Worm (Caenorhabditis elegans): Measurements from ENCODE around the gene F31D5.7.

F31D5.7 gene

DNA sequence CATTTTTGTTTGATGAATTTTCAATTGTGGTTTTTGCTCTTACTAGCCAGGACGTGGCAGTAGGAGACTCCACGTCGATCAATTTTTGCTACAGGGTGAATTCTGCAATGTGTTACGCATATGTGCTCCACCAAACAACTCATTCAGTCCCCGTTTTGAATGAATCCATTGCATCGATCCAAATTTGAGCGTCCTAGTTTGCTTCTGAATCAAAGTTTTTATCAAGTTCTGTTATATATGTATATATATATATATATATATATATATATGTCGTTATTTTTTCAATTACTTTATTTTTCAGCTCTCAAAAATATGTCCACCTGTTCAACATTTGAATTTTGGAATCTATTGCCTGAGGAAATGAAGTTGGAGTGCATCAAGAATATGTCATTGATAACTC, at the start of gene F31D5.7:
Gene F31D5.7, plus strand, starts transcription at position 301 of the 400 bp plus-strand sequence.
- TF ChIP-seq pqm-1 (tag; optimal IDR thresholded peaks at IDR 0.05) (no peak), nhr-42 (GFP tag; IDR thresholded peaks at IDR 0.05) (no peak), nhr-10 (tag; optimal IDR thresholded peaks at IDR 0.05) (no peak)

DNA sequence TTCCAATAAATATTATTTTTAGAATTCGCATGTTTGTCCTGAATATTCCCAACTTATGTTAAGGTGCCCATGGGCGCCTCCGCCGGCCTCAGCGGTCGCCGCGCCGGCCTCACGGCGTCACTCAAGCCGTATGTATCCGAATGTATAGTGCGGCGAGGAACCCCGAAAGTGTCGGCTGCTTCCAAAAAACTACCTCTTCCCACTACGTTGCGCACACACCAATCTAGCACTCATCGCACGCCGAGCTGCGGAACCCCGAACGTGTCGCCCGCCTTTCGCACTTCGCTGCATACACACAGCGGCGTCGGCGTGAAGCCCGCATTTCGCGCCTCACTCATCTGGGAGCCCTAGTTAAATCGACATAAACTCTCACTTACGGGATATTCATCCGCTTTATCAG, 43.4 kb upstream of the F31D5.7 start:
- TF ChIP-seq set-16 (GFP tag; IDR thresholded peaks at IDR 0.05) (peak; percentile 83), daf-8 (GFP tag; IDR thresholded peaks at IDR 0.05) (no peak), egl-43 (GFP tag; IDR thresholded peaks at IDR 0.05) (0 out of 2 replicates have a peak, but pooled peaks have one; percentile 46), mep-1 (tag; optimal IDR thresholded peaks at IDR 0.05) (no peak)

DNA sequence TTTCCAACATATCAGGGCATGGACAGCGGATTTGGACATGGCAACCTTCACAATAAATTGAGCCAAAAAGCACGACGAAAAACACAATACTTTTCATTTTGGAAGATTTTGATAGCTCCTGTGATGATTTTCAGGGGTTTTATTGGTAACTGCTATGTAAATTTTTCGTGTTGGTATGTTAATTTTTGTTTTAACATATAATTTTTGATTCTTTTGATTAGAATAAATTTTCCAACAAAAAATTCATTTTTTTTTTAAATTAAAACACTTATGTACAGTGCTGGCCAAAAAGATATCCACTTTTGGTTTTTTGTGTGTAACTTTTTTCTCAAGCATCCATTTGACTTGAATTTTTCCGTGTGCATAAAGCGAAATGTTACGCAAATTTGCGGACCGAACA, 42.8 kb upstream of the F31D5.7 start, which contains the start of gene R03H10.4:
Gene R03H10.4, minus strand, starts transcription at position 101 of the 400 bp plus-strand sequence.
- peak; percentile 13 for TF ChIP-seq aha-1 (tag)

DNA sequence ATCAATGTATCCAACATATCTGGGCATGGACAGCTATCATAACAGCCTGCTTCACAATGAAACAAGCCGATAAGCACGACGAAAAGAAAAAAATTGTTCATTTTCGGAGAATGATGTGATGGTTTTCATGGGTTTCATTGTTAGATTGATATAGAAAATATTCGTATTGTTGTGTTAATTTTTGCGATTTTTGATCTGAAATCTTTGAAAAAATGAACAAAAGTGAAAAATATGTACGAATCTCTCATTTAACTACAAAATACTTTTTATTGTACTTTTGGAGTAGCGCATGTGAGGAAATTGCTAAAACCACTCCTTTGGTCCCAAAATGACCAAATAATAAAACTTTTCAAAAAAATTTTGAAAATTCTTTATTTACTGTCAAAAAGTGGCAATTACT, 40.7 kb upstream of the F31D5.7 start, which contains the start of gene R03H10.5:
Gene R03H10.5, minus strand, starts transcription at position 101 of the 400 bp plus-strand sequence.
- TF ChIP-seq nhr-25 (tag; optimal IDR thresholded peaks at IDR 0.05; ENCODE audit: borderline replicate concordance, insufficient read depth) (no peak), dpl-1 (GFP tag; optimal IDR thresholded peaks at IDR 0.05) (no peak), ZK337.2 (GFP tag; IDR thresholded peaks at IDR 0.05) (no peak)

DNA sequence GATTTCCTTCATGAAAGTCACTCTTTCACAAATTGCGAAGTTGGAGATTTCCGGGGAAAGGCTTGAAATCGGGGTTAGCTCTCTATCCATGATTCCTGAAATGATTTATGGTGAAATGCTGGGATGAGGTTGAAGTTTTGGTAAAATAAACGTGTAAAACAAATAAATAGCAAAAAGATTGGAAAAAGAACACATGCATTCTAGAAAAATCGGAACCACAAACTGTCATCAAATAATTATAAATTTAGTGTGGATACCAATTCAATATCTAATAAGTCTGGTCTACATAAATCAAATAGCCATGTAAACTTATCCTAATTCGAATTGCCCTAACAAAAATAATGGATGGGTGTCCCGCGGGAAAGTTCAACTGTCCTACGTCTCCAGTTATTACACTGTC, 37.8 kb upstream of the F31D5.7 start, which contains the start of gene R03H10.6:
Gene R03H10.6, minus strand, starts transcription at position 101 of the 400 bp plus-strand sequence.
- TF ChIP-seq pqm-1 (tag; optimal IDR thresholded peaks at IDR 0.05) = no peak
- TF ChIP-seq aha-1 (tag) = peak; percentile 82
- TF ChIP-seq duxl-1 (tag; optimal IDR thresholded peaks at IDR 0.05; ENCODE audit: poor library complexity) = no peak
- no peak for TF ChIP-seq snpc-1.2 (GFP tag; IDR thresholded peaks at IDR 0.05)
- TF ChIP-seq nhr-28 (tag; optimal IDR thresholded peaks at IDR 0.05) = no peak

DNA sequence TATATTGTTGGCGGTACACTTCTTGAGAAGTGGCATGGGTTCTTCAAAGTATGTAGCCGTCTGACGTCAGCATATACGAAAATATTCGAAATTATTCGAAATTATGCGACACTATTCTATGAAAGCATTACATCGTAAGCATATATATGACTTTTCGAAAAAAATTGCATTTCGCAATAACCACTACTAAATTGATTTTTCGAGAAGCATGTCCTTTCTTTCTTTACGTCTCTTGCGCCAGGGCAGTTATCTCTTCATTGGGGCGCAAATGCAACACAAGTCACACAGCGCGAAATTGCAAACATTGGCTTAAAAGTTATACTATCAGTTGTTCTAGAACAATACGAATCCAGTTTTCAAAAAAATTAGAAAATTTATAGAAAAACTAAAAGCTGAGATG, 37.4 kb upstream of the F31D5.7 start:
- TF ChIP-seq mxl-2 (GFP tag; conservative IDR thresholded peaks at IDR 0.05) (no peak), aha-1 (tag) (no peak), unc-39 (tag; optimal IDR thresholded peaks at IDR 0.05) (no peak), arid-1 (GFP tag; conservative IDR thresholded peaks at IDR 0.05) (no peak), ztf-7 (tag; optimal IDR thresholded peaks at IDR 0.05) (no peak), saeg-2 (GFP tag; IDR thresholded peaks at IDR 0.05) (no peak), dpl-1 (GFP tag; optimal IDR thresholded peaks at IDR 0.05) (no peak), nhr-102 (tag; optimal IDR thresholded peaks at IDR 0.05) (no peak)

DNA sequence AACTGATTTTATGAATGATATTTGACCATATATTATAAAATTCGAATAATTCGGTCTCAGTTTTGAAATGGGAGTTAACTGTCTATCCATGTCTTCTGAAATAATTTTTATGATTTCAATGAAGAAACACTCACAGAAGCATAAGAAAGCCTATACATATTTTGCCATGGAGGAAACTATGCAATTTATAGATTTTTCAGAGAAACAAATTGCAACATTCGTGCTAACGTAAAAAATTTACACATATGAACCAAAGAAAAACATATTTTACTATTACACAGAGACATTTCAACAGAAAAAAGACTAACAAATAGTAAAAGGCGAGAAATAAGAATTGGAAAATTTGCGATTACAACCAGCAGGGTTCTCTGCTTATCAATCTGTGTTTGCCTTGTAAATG, 32.4 kb upstream of the F31D5.7 start, which contains the start of gene R03H10.7:
Gene R03H10.7, minus strand, starts transcription at position 101 of the 400 bp plus-strand sequence.
- no peak for TF ChIP-seq hlh-30 (tag; optimal IDR thresholded peaks at IDR 0.05; ENCODE audit: insufficient read depth)
- TF ChIP-seq daf-16 (GFP tag; optimal IDR thresholded peaks at IDR 0.05) = no peak
- peak; percentile 19 for TF ChIP-seq daf-16 (tag; optimal IDR thresholded peaks at IDR 0.05)
- TF ChIP-seq pqm-1 (tag; optimal IDR thresholded peaks at IDR 0.05) = peak; percentile 45
- TF ChIP-seq egl-27 (tag; optimal IDR thresholded peaks at IDR 0.05) = no peak
- TF ChIP-seq T26A8.4 (GFP tag; IDR thresholded peaks at IDR 0.05) = no peak

DNA sequence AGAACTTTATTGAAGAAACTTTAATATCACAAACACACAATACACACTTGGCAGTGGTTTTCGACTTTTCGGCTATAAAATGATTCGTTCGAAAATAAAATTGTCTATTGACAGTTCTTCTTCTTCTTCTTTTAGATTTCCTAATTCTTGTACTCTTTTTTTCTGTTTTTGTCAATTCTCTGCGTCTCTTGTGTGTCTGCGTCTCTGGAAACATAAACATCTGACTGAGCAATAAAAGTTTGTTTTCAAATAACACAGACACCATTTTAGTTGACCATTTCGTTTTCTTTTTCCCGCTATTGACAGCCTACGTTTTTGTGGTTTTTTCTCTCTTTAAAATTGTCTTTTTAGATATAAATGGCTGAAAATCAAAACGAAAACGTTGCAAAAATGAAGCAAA, 31.3 kb upstream of the F31D5.7 start, which contains the start of gene R03H10.1:
Gene R03H10.1, plus strand, starts transcription at position 352 of the 400 bp plus-strand sequence.
- TF ChIP-seq madf-9 (GFP tag; conservative IDR thresholded peaks at IDR 0.05) (no peak), ceh-44 (GFP tag; IDR thresholded peaks at IDR 0.05) (no peak), vab-7 (GFP tag; IDR thresholded peaks at IDR 0.05) (no peak), jun-1 (tag; optimal IDR thresholded peaks at IDR 0.05) (no peak), spr-3 (GFP tag; optimal IDR thresholded peaks at IDR 0.05) (no peak), aha-1 (tag) (peak; percentile 76), nhr-28 (tag; optimal IDR thresholded peaks at IDR 0.05) (peak; percentile 14), unc-39 (tag; optimal IDR thresholded peaks at IDR 0.05) (no peak), dve-1 (tag; optimal IDR thresholded peaks at IDR 0.05; ENCODE audit: insufficient read depth) (peak; percentile 66), daf-16 (GFP tag; optimal IDR thresholded peaks at IDR 0.05) (no peak), daf-16 (tag; optimal IDR thresholded peaks at IDR 0.05) (peak; percentile 89), hlh-11 (tag; optimal IDR thresholded peaks at IDR 0.05) (peak; percentile 21), nhr-42 (GFP tag; IDR thresholded peaks at IDR 0.05) (no peak), mdt-29 (GFP tag; IDR thresholded peaks at IDR 0.05) (no peak), unc-62 (GFP tag; optimal IDR thresholded peaks at IDR 0.05 in 1 of 2) (no peak), unc-62 (tag; optimal IDR thresholded peaks at IDR 0.05) (no peak), php-3 (GFP tag; IDR thresholded peaks at IDR 0.05) (peak; percentile 71)

Data from whole organism, L4 larva.